Worm (Caenorhabditis elegans) whole organism, L4 larva: ENCODE measurements around the gene idh-1.
A peak's percentile ranks its signal among the peaks of the same experiment; 100 is the strongest.

ENCODE experiments used
- D1046.2 ChIP-seq: fragments of 200-800 bp; sonication (Bioruptor generic); IDR thresholded peaks from 2 replicates; pipeline ENCODE4 v1.3.6; 2022; ENCODE audit warnings: missing genetic modification characterization, missing compliant biosample characterization
- F10B5.3 ChIP-seq: sonication (generic microtip); optimal IDR thresholded peaks from 2 replicates; lab custom pipeline; 2016; ENCODE audit warnings: mild to moderate bottlenecking, missing genetic modification characterization, missing compliant biosample characterization
- F37D6.2 ChIP-seq: sonication (generic microtip); optimal IDR thresholded peaks from 2 replicates; lab custom pipeline; 2016; ENCODE audit warnings: mild to moderate bottlenecking, missing genetic modification characterization, missing compliant biosample characterization
- F49E8.2 ChIP-seq: sonication (generic microtip); optimal IDR thresholded peaks from 2 replicates; lab custom pipeline; 2016; ENCODE audit warnings: missing compliant biosample characterization, mild to moderate bottlenecking, missing genetic modification characterization, borderline replicate concordance
- R02D3.7 ChIP-seq: fragments of 150-350 bp; sonication (generic microtip); optimal IDR thresholded peaks from 3 replicates; lab custom pipeline; 2014; ENCODE audit warnings: missing biosample characterization, missing genetic modification characterization
- Y5F2A.4 ChIP-seq: fragments of 200-800 bp; sonication (Bioruptor generic); optimal IDR thresholded peaks from 2 replicates; lab custom pipeline; 2018; ENCODE audit warnings: mild to moderate bottlenecking, missing genetic modification characterization, missing compliant biosample characterization
- ZK546.5 ChIP-seq, 2 experiments: sonication (generic microtip); optimal IDR thresholded peaks; 2 replicates each; lab custom pipeline; 2017; ENCODE audit warnings: missing biosample characterization in 2 of 2, missing genetic modification characterization in 2 of 2
- ama-1 ChIP-seq: fragments of 150-350 bp; optimal IDR thresholded peaks from 2 replicates; lab custom pipeline; 2014; ENCODE audit warnings: inconsistent platforms, mixed read lengths
- arid-1 ChIP-seq: fragments of 200-800 bp; sonication (Bioruptor generic); conservative IDR thresholded peaks from 2 replicates; pipeline ENCODE4 v1.3.6; 2022; ENCODE audit warnings: missing genetic modification reagents, missing genetic modification characterization, missing compliant biosample characterization
- ceh-20 ChIP-seq: fragments of 200-800 bp; sonication (Bioruptor generic); IDR thresholded peaks from 2 replicates; pipeline ENCODE4 v1.3.6; 2022; ENCODE audit warnings: missing genetic modification reagents, missing genetic modification characterization, missing compliant biosample characterization
- ceh-44 ChIP-seq: fragments of 200-800 bp; sonication (Bioruptor generic); IDR thresholded peaks from 2 replicates; pipeline ENCODE4 v1.3.6; 2022; ENCODE audit warnings: missing genetic modification reagents, missing genetic modification characterization, missing compliant biosample characterization
- ceh-62 ChIP-seq: sonication (generic microtip); optimal IDR thresholded peaks from 2 replicates; lab custom pipeline; 2017; ENCODE audit warnings: missing biosample characterization, missing genetic modification characterization
- cey-2 ChIP-seq: sonication (generic microtip); optimal IDR thresholded peaks from 3 replicates; lab custom pipeline; 2017; ENCODE audit warnings: missing genetic modification characterization, mild to moderate bottlenecking, missing compliant biosample characterization, antibody characterized with exemption, borderline replicate concordance; ENCODE audit not compliant: insufficient read depth
- daf-19 ChIP-seq: fragments of 200-800 bp; sonication (Bioruptor generic); conservative IDR thresholded peaks from 2 replicates; pipeline ENCODE4 v1.3.6; 2022; ENCODE audit warnings: missing genetic modification characterization, missing compliant biosample characterization
- daf-8 ChIP-seq: fragments of 200-800 bp; sonication (Bioruptor generic); IDR thresholded peaks from 2 replicates; pipeline ENCODE4 v1.3.6; 2022; ENCODE audit warnings: missing genetic modification characterization, missing compliant biosample characterization
- dmd-6 ChIP-seq: fragments of 200-800 bp; sonication (Bioruptor generic); IDR thresholded peaks from 2 replicates; pipeline ENCODE4 v1.3.6; 2022; ENCODE audit warnings: missing genetic modification reagents, missing genetic modification characterization, missing compliant biosample characterization
- dmd-8 ChIP-seq: fragments of 200-800 bp; sonication (Bioruptor generic); IDR thresholded peaks from 2 replicates; pipeline ENCODE4 v1.3.6; 2022; ENCODE audit warnings: missing genetic modification characterization, missing compliant biosample characterization
- egl-27 ChIP-seq: sonication (generic microtip); optimal IDR thresholded peaks from 3 replicates; lab custom pipeline; 2017; ENCODE audit warnings: missing biosample characterization, missing genetic modification reagents, missing genetic modification characterization
- gei-8 ChIP-seq: fragments of 200-800 bp; sonication (Bioruptor generic); optimal IDR thresholded peaks from 2 replicates; lab custom pipeline; 2018; ENCODE audit warnings: mild to moderate bottlenecking, missing genetic modification characterization, missing compliant biosample characterization
- hif-1 ChIP-seq, 2 experiments: sonication (generic microtip); optimal IDR thresholded peaks; 2 replicates each; lab custom pipeline; 2016 to 2017; ENCODE audit warnings: missing compliant biosample characterization in 2 of 2, missing genetic modification characterization in 2 of 2, missing genetic modification reagents in 2 of 2, missing genotype in 2 of 2, mild to moderate bottlenecking in 1 of 2
- hlh-11 ChIP-seq: fragments of 200-800 bp; sonication (Bioruptor generic); optimal IDR thresholded peaks from 2 replicates; lab custom pipeline; 2018; ENCODE audit warnings: mild to moderate bottlenecking, missing genetic modification characterization, missing compliant biosample characterization
- hlh-30 ChIP-seq: sonication (generic microtip); optimal IDR thresholded peaks from 2 replicates; lab custom pipeline; 2017; ENCODE audit warnings: antibody characterized with exemption, mild to moderate bottlenecking, missing genetic modification characterization, missing compliant biosample characterization; ENCODE audit not compliant: insufficient read depth
- hmg-1.1 ChIP-seq: fragments of 200-800 bp; sonication (Bioruptor generic); IDR thresholded peaks from 2 replicates; pipeline ENCODE4 v1.3.6; 2022; ENCODE audit warnings: missing genetic modification reagents, missing genetic modification characterization, missing compliant biosample characterization
- jun-1 ChIP-seq: fragments of 150-350 bp; optimal IDR thresholded peaks from 2 replicates; lab custom pipeline; 2014; ENCODE audit warnings: missing biosample characterization, missing genetic modification reagents, missing genetic modification characterization
- lim-7 ChIP-seq: fragments of 200-800 bp; sonication (Bioruptor generic); IDR thresholded peaks from 2 replicates; pipeline ENCODE4 v1.3.6; 2022; ENCODE audit warnings: missing genetic modification characterization, missing compliant biosample characterization
- lin-1 ChIP-seq: fragments of 200-800 bp; sonication (Bioruptor generic); IDR thresholded peaks from 2 replicates; pipeline ENCODE4 v1.3.6; 2022; ENCODE audit warnings: missing genetic modification reagents, missing genetic modification characterization, missing compliant biosample characterization
- lir-3 ChIP-seq: sonication (generic microtip); optimal IDR thresholded peaks from 2 replicates; lab custom pipeline; 2016; ENCODE audit warnings: mild to moderate bottlenecking, missing genetic modification characterization, missing compliant biosample characterization
- madf-5 ChIP-seq, 2 experiments: fragments of 200-800 bp; sonication (Bioruptor generic); IDR thresholded peaks; 2 replicates each; pipeline ENCODE4 v1.3.6; 2022; ENCODE audit warnings: missing compliant biosample characterization in 2 of 2, missing genetic modification characterization in 2 of 2
- mdl-1 ChIP-seq, 2 experiments: fragments of 150-350 bp in 1 of 2; sonication (generic microtip) in 1 of 2; optimal IDR thresholded peaks; 2 replicates each; lab custom pipeline; 2014 to 2017; ENCODE audit warnings: missing biosample characterization in 2 of 2, missing genetic modification characterization in 2 of 2
- mxl-2 ChIP-seq: fragments of 200-800 bp; sonication (Bioruptor generic); conservative IDR thresholded peaks from 2 replicates; pipeline ENCODE4 v1.3.6; 2022; ENCODE audit warnings: missing genetic modification reagents, missing genetic modification characterization, missing compliant biosample characterization
- mxl-3 ChIP-seq: fragments of 200-800 bp; sonication (Bioruptor generic); optimal IDR thresholded peaks from 2 replicates; lab custom pipeline; 2018; ENCODE audit warnings: mild to moderate bottlenecking, missing genetic modification characterization, missing compliant biosample characterization
- nhr-11 ChIP-seq: fragments of 150-350 bp; optimal IDR thresholded peaks from 2 replicates; lab custom pipeline; 2014; ENCODE audit warnings: missing biosample characterization, missing genetic modification characterization
- nhr-111 ChIP-seq: fragments of 200-800 bp; sonication (Bioruptor generic); optimal IDR thresholded peaks from 2 replicates; lab custom pipeline; 2018; ENCODE audit warnings: mild to moderate bottlenecking, missing genetic modification characterization, missing compliant biosample characterization
- nhr-237 ChIP-seq: sonication (generic microtip); optimal IDR thresholded peaks from 2 replicates; lab custom pipeline; 2017; ENCODE audit warnings: missing biosample characterization, missing genetic modification characterization
- nhr-25 ChIP-seq: sonication (generic microtip); optimal IDR thresholded peaks from 2 replicates; lab custom pipeline; 2017; ENCODE audit warnings: missing genetic modification characterization, mild to moderate bottlenecking, missing compliant biosample characterization, antibody characterized with exemption, moderate library complexity, borderline replicate concordance; ENCODE audit not compliant: insufficient read depth
- nhr-41 ChIP-seq: fragments of 200-800 bp; sonication (Bioruptor generic); IDR thresholded peaks from 2 replicates; pipeline ENCODE4 v1.3.6; 2022; ENCODE audit warnings: missing genetic modification reagents, missing genetic modification characterization, missing compliant biosample characterization
- nhr-42 ChIP-seq: fragments of 200-800 bp; sonication (Bioruptor generic); IDR thresholded peaks from 2 replicates; pipeline ENCODE4 v1.3.6; 2022; ENCODE audit warnings: missing genetic modification characterization, missing compliant biosample characterization
- nhr-48 ChIP-seq: sonication (generic microtip); optimal IDR thresholded peaks from 2 replicates; lab custom pipeline; 2016; ENCODE audit warnings: mild to moderate bottlenecking, missing genetic modification characterization, missing compliant biosample characterization
- nhr-6 ChIP-seq: fragments of 150-350 bp; optimal IDR thresholded peaks from 2 replicates; lab custom pipeline; 2014; ENCODE audit warnings: missing biosample characterization, missing genetic modification characterization
- pha-4 ChIP-seq, 2 experiments: fragments of 150-350 bp in 1 of 2; fragments of 200-800 bp in 1 of 2; sonication (Bioruptor generic) in 1 of 2; IDR thresholded peaks in 1 of 2; optimal IDR thresholded peaks in 1 of 2; 2 replicates each; pipeline versions ENCODE4 v1.3.6 to Lab custom; 2014 to 2022; ENCODE audit warnings: missing genetic modification characterization in 2 of 2, missing genetic modification reagents in 2 of 2, missing biosample characterization in 1 of 2, missing compliant biosample characterization in 1 of 2
- rbr-2 ChIP-seq: sonication (generic microtip); optimal IDR thresholded peaks from 2 replicates; lab custom pipeline; 2016; ENCODE audit warnings: missing genotype, missing genetic modification characterization, missing compliant biosample characterization
- saeg-2 ChIP-seq: fragments of 200-800 bp; sonication (Bioruptor generic); IDR thresholded peaks from 2 replicates; pipeline ENCODE4 v1.3.6; 2022; ENCODE audit warnings: missing genetic modification reagents, missing genetic modification characterization, missing compliant biosample characterization
- sdz-12 ChIP-seq: fragments of 200-800 bp; sonication (Bioruptor generic); optimal IDR thresholded peaks from 2 replicates; lab custom pipeline; 2018; ENCODE audit warnings: mild to moderate bottlenecking, missing genetic modification characterization, missing compliant biosample characterization
- snpc-1.2 ChIP-seq: fragments of 200-800 bp; sonication (Bioruptor generic); IDR thresholded peaks from 2 replicates; pipeline ENCODE4 v1.3.6; 2022; ENCODE audit warnings: missing genetic modification reagents, missing genetic modification characterization, missing compliant biosample characterization
- zag-1 ChIP-seq: fragments of 150-350 bp; optimal IDR thresholded peaks from 2 replicates; lab custom pipeline; 2014; ENCODE audit warnings: missing biosample characterization, missing genetic modification characterization
- zfp-2 ChIP-seq: sonication (generic microtip); optimal IDR thresholded peaks from 2 replicates; lab custom pipeline; 2016; ENCODE audit warnings: mild to moderate bottlenecking, missing genetic modification characterization, missing compliant biosample characterization
- zfp-3 ChIP-seq: fragments of 200-800 bp; sonication (Bioruptor generic); conservative IDR thresholded peaks from 2 replicates; pipeline ENCODE4 v1.3.6; 2022; ENCODE audit warnings: missing genetic modification reagents, missing genetic modification characterization, missing compliant biosample characterization
- zip-2 ChIP-seq: fragments of 150-350 bp; optimal IDR thresholded peaks from 2 replicates; lab custom pipeline; 2014; ENCODE audit warnings: missing biosample characterization, missing genetic modification characterization
- ztf-11 ChIP-seq: fragments of 150-350 bp; optimal IDR thresholded peaks from 2 replicates; lab custom pipeline; 2014; ENCODE audit warnings: missing biosample characterization, missing genetic modification characterization
- ztf-7 ChIP-seq: fragments of 150-350 bp; optimal IDR thresholded peaks from 2 replicates; lab custom pipeline; 2014; ENCODE audit warnings: missing biosample characterization, missing genetic modification characterization

idh-1 gene

ce11 chrIV:9442106-9442532 is 1.2 kb upstream of the idh-1 start (continued):
- peak; percentile 67 for TF ChIP-seq gei-8 (GFP tag; lab: Kevin White, UChicago)
- peak; percentile 59 for TF ChIP-seq pha-4 (GFP tag; IDR thresholded peaks at IDR 0.05; lab: Robert Waterston, UW)
- TF ChIP-seq pha-4 (tag; optimal IDR thresholded peaks at IDR 0.05; lab: Kevin White, UChicago) = peak; percentile 78
- TF ChIP-seq nhr-6 (tag; lab: Kevin White, UChicago) = peak; percentile 60
- no peak for TF ChIP-seq zag-1 (tag; lab: Kevin White, UChicago)
- peak; percentile 29 for TF ChIP-seq sdz-12 (GFP tag; lab: Kevin White, UChicago)
- no peak for TF ChIP-seq F49E8.2 (tag; lab: Kevin White, UChicago)
- peak; percentile 92 for TF ChIP-seq mxl-3 (GFP tag; lab: Kevin White, UChicago)
- TF ChIP-seq lim-7 (GFP tag; lab: Robert Waterston, UW) = no peak
- no peak for TF ChIP-seq F10B5.3
- TF ChIP-seq zfp-3 (GFP tag; lab: Robert Waterston, UW) = peak; percentile 75; the same call in 1 of the 2 replicates
- TF ChIP-seq lir-3 (tag; lab: Kevin White, UChicago) = no peak
- no peak for TF ChIP-seq ztf-11 (tag; lab: Kevin White, UChicago)
- TF ChIP-seq zip-2 (tag; lab: Kevin White, UChicago) = no peak
- no peak for TF ChIP-seq zfp-2 (tag; lab: Kevin White, UChicago)
- no peak for TF ChIP-seq ceh-44
- TF ChIP-seq ama-1 (lab: Kevin White, UChicago) = no peak
- peak; percentile 15 for TF ChIP-seq nhr-11 (tag; lab: Kevin White, UChicago)
- peak; percentile 6 for TF ChIP-seq jun-1 (tag; lab: Kevin White, UChicago)
- TF ChIP-seq daf-19 (GFP tag; lab: Robert Waterston, UW) = no peak
- TF ChIP-seq ztf-7 (tag; lab: Kevin White, UChicago) = no peak
- no peak for TF ChIP-seq ZK546.5 (tag; optimal IDR thresholded peaks at IDR 0.05; lab: Kevin White, UChicago)
- no peak for TF ChIP-seq saeg-2 (GFP tag; lab: Robert Waterston, UW)
- no peak for TF ChIP-seq Y5F2A.4 (GFP tag; lab: Kevin White, UChicago)
- TF ChIP-seq mdl-1 (tag; optimal IDR thresholded peaks at IDR 0.05; lab: Kevin White, UChicago) = peak in 1 of 2 experiments; percentile 88
- no peak for TF ChIP-seq nhr-42 (GFP tag; lab: Robert Waterston, UW)
- 0 out of 2 replicates have a peak, but pooled peaks have one; percentile 8 for TF ChIP-seq lin-1 (GFP tag; lab: Robert Waterston, UW)
- TF ChIP-seq dmd-8 (GFP tag; lab: Robert Waterston, UW) = no peak
- no peak for TF ChIP-seq snpc-1.2
- TF ChIP-seq ceh-20 = peak; percentile 9; the same call in 1 of the 2 replicates
- TF ChIP-seq nhr-41 = no peak
- TF ChIP-seq nhr-237 = no peak
- TF ChIP-seq nhr-48 (tag; lab: Kevin White, UChicago) = peak; percentile 83
- TF ChIP-seq mxl-2 = no peak
- TF ChIP-seq hif-1 (tag; optimal IDR thresholded peaks at IDR 0.05; lab: Kevin White, UChicago) = peak in 1 of 2 experiments; percentile 19
- no peak for TF ChIP-seq ceh-62 (tag; lab: Kevin White, UChicago)
- no peak; the same call in 1 of the 2 replicates for TF ChIP-seq arid-1 (GFP tag; lab: Robert Waterston, UW)
- TF ChIP-seq cey-2 (tag; lab: Kevin White, UChicago) = peak; percentile 68
- TF ChIP-seq hlh-11 (tag; lab: Kevin White, UChicago) = peak; percentile 90
- TF ChIP-seq R02D3.7 (tag; lab: Kevin White, UChicago) = no peak
- peak; percentile 57 for TF ChIP-seq nhr-25 (tag; lab: Kevin White, UChicago)
- no peak for TF ChIP-seq daf-8
- no peak for TF ChIP-seq D1046.2 (GFP tag; lab: Robert Waterston, UW)
- TF ChIP-seq hmg-1.1 (GFP tag; lab: Robert Waterston, UW) = no peak
- TF ChIP-seq rbr-2 (tag; lab: Kevin White, UChicago) = no peak
- no peak for TF ChIP-seq F37D6.2
- peak; percentile 91 for TF ChIP-seq dmd-6
- TF ChIP-seq nhr-111 (GFP tag; lab: Kevin White, UChicago) = no peak
- no peak for TF ChIP-seq madf-5 (GFP tag; IDR thresholded peaks at IDR 0.05; lab: Robert Waterston, UW)
- TF ChIP-seq hlh-30 (tag; lab: Kevin White, UChicago) = peak; percentile 76
- no peak for TF ChIP-seq egl-27 (tag; lab: Kevin White, UChicago)
